Fruit fly (Drosophila melanogaster): ENCODE measurements around the gene CG17186.

CG17186 gene

dm6 chr3R:19902926-19903739 lies 25.8 kb upstream of the CG17186 start, which contains the start of gene ClpX (continued):
- TF ChIP-seq CG17912 (GFP tag; optimal IDR thresholded peaks at IDR 0.05) = peak; percentile 18
- peak; percentile 23 for TF ChIP-seq CG2120 (GFP tag; optimal IDR thresholded peaks at IDR 0.05)
- peak; percentile 48 for TF ChIP-seq CG1603 (tag; optimal IDR thresholded peaks at IDR 0.05)
- peak; percentile 81 for TF ChIP-seq Med (GFP tag)
- peak; percentile 63 for TF ChIP-seq CG15514 (GFP tag; optimal IDR thresholded peaks at IDR 0.05)
- peak; percentile 87 for TF ChIP-seq MESR4 (GFP tag; optimal IDR thresholded peaks at IDR 0.05)
- no peak for TF ChIP-seq CG14050 (GFP tag; IDR thresholded peaks at IDR 0.05)
- TF ChIP-seq CG10267 (tag; optimal IDR thresholded peaks at IDR 0.05) = peak; percentile 12
- peak; percentile 16 for TF ChIP-seq CoRest (tag; optimal IDR thresholded peaks at IDR 0.05)
- peak; percentile 29 for TF ChIP-seq HLHmδ (GFP tag; optimal IDR thresholded peaks at IDR 0.05)
- TF ChIP-seq Sry-δ (GFP tag; optimal IDR thresholded peaks at IDR 0.05) = peak; percentile 63
- TF ChIP-seq CG4404 (GFP tag; IDR thresholded peaks at IDR 0.05) = no peak
- TF ChIP-seq CG6791 (GFP tag; IDR thresholded peaks at IDR 0.05; ENCODE audit: partially characterized antibody) = peak; percentile 75
- peak; percentile 42 for TF ChIP-seq gfzf (GFP tag; optimal IDR thresholded peaks at IDR 0.05)
- peak; percentile 29 for TF ChIP-seq CG10147 (GFP tag; optimal IDR thresholded peaks at IDR 0.05)
- TF ChIP-seq Blimp-1 (GFP tag; optimal IDR thresholded peaks at IDR 0.05) = no peak
- peak; percentile 2 for TF ChIP-seq CG33557 (GFP tag; optimal IDR thresholded peaks at IDR 0.05)
- TF ChIP-seq CG31388 (GFP tag; optimal IDR thresholded peaks at IDR 0.05) = no peak
- TF ChIP-seq CG4282 (GFP tag; optimal IDR thresholded peaks at IDR 0.05) = peak; percentile 42
- peak; percentile 28 for TF ChIP-seq CG10543 (GFP tag; optimal IDR thresholded peaks at IDR 0.05)
- TF ChIP-seq chinmo (GFP tag; IDR thresholded peaks at IDR 0.05; ENCODE audit: partially characterized antibody) = 0 out of 4 replicates have a peak, but pooled peaks have one; percentile 41
- no peak for TF ChIP-seq CG7987 (GFP tag; optimal IDR thresholded peaks at IDR 0.05)
- TF ChIP-seq sens-2 (GFP tag; IDR thresholded peaks at IDR 0.05) = 0 out of 2 replicates have a peak, but pooled peaks have one; percentile 10
- peak; percentile 28; the same call in 1 of the 3 replicates for TF ChIP-seq zen2 (GFP tag; IDR thresholded peaks at IDR 0.05; ENCODE audit: partially characterized antibody)
- peak; percentile 66 for TF ChIP-seq vnd (GFP tag; IDR thresholded peaks at IDR 0.05; ENCODE audit: partially characterized antibody)
- TF ChIP-seq PHDP (tag; optimal IDR thresholded peaks at IDR 0.05) = peak; percentile 17
- no peak for TF ChIP-seq z (GFP tag; IDR thresholded peaks at IDR 0.05)
- TF ChIP-seq Rfx (GFP tag; IDR thresholded peaks at IDR 0.05) = 0 out of 2 replicates have a peak, but pooled peaks have one; percentile 14
- no peak for TF ChIP-seq CG12236 (GFP tag; optimal IDR thresholded peaks at IDR 0.05)
- TF ChIP-seq lilli (GFP tag; optimal IDR thresholded peaks at IDR 0.05) = peak; percentile 5
- peak; percentile 34 for TF ChIP-seq CG17829 (tag; optimal IDR thresholded peaks at IDR 0.05)
- TF ChIP-seq ato (GFP tag; IDR thresholded peaks at IDR 0.05; ENCODE audit: partially characterized antibody) = peak; percentile 60
- peak; percentile 78 for TF ChIP-seq Dref (GFP tag; IDR thresholded peaks at IDR 0.05)
- no peak for TF ChIP-seq CG18476 (GFP tag; optimal IDR thresholded peaks at IDR 0.05)
- peak; percentile 18 for TF ChIP-seq exex (tag; optimal IDR thresholded peaks at IDR 0.05)
- TF ChIP-seq MBD-R2 (GFP tag; IDR thresholded peaks at IDR 0.05) = peak; percentile 73
- TF ChIP-seq row (GFP tag; IDR thresholded peaks at IDR 0.05) = peak; percentile 91
- peak; percentile 57 for TF ChIP-seq trem (tag; optimal IDR thresholded peaks at IDR 0.05)
- TF ChIP-seq Stat92E (GFP tag; optimal IDR thresholded peaks at IDR 0.05) = peak in 1 of 3 experiments; percentile 48
- peak; percentile 25 for TF ChIP-seq CG6765 (GFP tag; optimal IDR thresholded peaks at IDR 0.05)
- 0 out of 2 replicates have a peak, but pooled peaks have one; percentile 26 for TF ChIP-seq vvl (GFP tag; IDR thresholded peaks at IDR 0.05)
- peak; percentile 76 for TF ChIP-seq Bgb (GFP tag; IDR thresholded peaks at IDR 0.05; ENCODE audit: partially characterized antibody)
- TF ChIP-seq CG31365 (tag; optimal IDR thresholded peaks at IDR 0.05) = peak; percentile 7
- TF ChIP-seq stwl (tag; optimal IDR thresholded peaks at IDR 0.05) = peak; percentile 68
- TF ChIP-seq MTF-1 (GFP tag; optimal IDR thresholded peaks at IDR 0.05; ENCODE audit: borderline replicate concordance) = peak; percentile 54
- TF ChIP-seq CG8290 (GFP tag; optimal IDR thresholded peaks at IDR 0.05) = no peak
- TF ChIP-seq CG8290 (tag; optimal IDR thresholded peaks at IDR 0.05) = peak in 1 of 2 experiments; percentile 50

All from whole organism, embryonic.